Fruit fly (Drosophila melanogaster): ENCODE measurements around the gene CG14315.

DNA sequence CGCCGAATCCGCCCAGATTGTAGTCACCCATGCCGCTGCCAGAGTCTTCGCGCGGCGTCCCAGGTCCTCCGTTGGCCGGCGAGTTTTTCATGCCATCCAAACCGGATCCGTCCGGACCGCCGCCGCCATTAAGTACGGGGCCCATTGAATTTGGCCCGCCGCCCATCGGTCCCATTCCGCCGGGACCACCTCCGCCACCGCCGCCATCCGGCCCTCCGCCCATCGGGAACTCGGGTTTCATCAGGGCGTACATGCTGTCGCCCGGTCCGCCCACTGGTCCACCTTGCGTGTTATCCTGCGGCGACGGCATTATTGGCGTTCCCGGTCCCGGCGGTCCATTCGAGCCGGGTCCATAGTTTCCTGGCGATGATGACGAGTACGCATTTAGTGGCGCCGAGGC, 36.8 kb downstream of the CG14315 start:
- no peak for TF ChIP-seq Nf-YB (GFP tag; optimal IDR thresholded peaks at IDR 0.05)
- no peak for TF ChIP-seq ems (GFP tag; optimal IDR thresholded peaks at IDR 0.05)
- TF ChIP-seq ken (GFP tag; IDR thresholded peaks at IDR 0.05) = no peak
- no peak for TF ChIP-seq CG11560 (tag; IDR thresholded peaks at IDR 0.05)
- no peak for TF ChIP-seq CG5245 (GFP tag; optimal IDR thresholded peaks at IDR 0.05)
- TF ChIP-seq CG18619 (GFP tag; optimal IDR thresholded peaks at IDR 0.05) = no peak
- TF ChIP-seq Blimp-1 (GFP tag; optimal IDR thresholded peaks at IDR 0.05) = no peak
- TF ChIP-seq sob (GFP tag; IDR thresholded peaks at IDR 0.05) = no peak
- no peak for TF ChIP-seq CG7556 (GFP tag; optimal IDR thresholded peaks at IDR 0.05)
- TF ChIP-seq CG2678 (tag; optimal IDR thresholded peaks at IDR 0.05) = no peak
- no peak for TF ChIP-seq Taf1 (GFP tag; IDR thresholded peaks at IDR 0.05)
- no peak for TF ChIP-seq Trl (optimal IDR thresholded peaks at IDR 0.05)
- TF ChIP-seq Trl (GFP tag; optimal IDR thresholded peaks at IDR 0.05) = no peak

Data from whole organism, embryonic.